Fruit fly (Drosophila melanogaster): ENCODE measurements around the gene CG33080.

CG33080 gene

dm6 chrX:5671537-5672029 is 46.0 kb downstream of the CG33080 start, which contains the start of gene Rab18 (continued):
- TF ChIP-seq fu2 (GFP tag; optimal IDR thresholded peaks at IDR 0.05): peak; percentile 20
- no peak for TF ChIP-seq CG2889 (GFP tag; IDR thresholded peaks at IDR 0.05)
- TF ChIP-seq Xrp1 (GFP tag; IDR thresholded peaks at IDR 0.05): no peak
- TF ChIP-seq CG18011 (GFP tag; optimal IDR thresholded peaks at IDR 0.05): no peak
- peak; percentile 26 for TF ChIP-seq Dip3 (GFP tag; optimal IDR thresholded peaks at IDR 0.05)
- no peak for TF ChIP-seq CG3065 (GFP tag; optimal IDR thresholded peaks at IDR 0.05)
- no peak for TF ChIP-seq Fer1 (GFP tag; optimal IDR thresholded peaks at IDR 0.05)
- no peak for TF ChIP-seq CG1792 (GFP tag; optimal IDR thresholded peaks at IDR 0.05)
- TF ChIP-seq chm (GFP tag; IDR thresholded peaks at IDR 0.05): 0 out of 2 replicates have a peak, but pooled peaks have one; percentile 12
- peak; percentile 43 for TF ChIP-seq YL-1 (GFP tag; optimal IDR thresholded peaks at IDR 0.05)
- TF ChIP-seq MESR4 (GFP tag; optimal IDR thresholded peaks at IDR 0.05): peak; percentile 83
- no peak for TF ChIP-seq Bteb2 (GFP tag; optimal IDR thresholded peaks at IDR 0.05)
- peak; percentile 52; the same call in 1 of the 3 replicates for TF ChIP-seq zfh1 (GFP tag; IDR thresholded peaks at IDR 0.05)
- TF ChIP-seq Dad (GFP tag; optimal IDR thresholded peaks at IDR 0.05): peak; percentile 13
- TF ChIP-seq bbx (GFP tag; IDR thresholded peaks at IDR 0.05; ENCODE audit: partially characterized antibody): peak; percentile 57
- TF ChIP-seq CG9876 (GFP tag; optimal IDR thresholded peaks at IDR 0.05): peak; percentile 44
- 0 out of 3 replicates have a peak, but pooled peaks have one; percentile 40 for TF ChIP-seq CG14860 (GFP tag; IDR thresholded peaks at IDR 0.05; ENCODE audit: partially characterized antibody)
- TF ChIP-seq CG14667 (GFP tag; IDR thresholded peaks at IDR 0.05): peak; percentile 43; the same call in 1 of the 2 replicates
- TF ChIP-seq row (GFP tag; IDR thresholded peaks at IDR 0.05): peak; percentile 86
- TF ChIP-seq HLHmδ (GFP tag; optimal IDR thresholded peaks at IDR 0.05): peak; percentile 14
- peak; percentile 46 for TF ChIP-seq CG2120 (GFP tag; optimal IDR thresholded peaks at IDR 0.05)
- TF ChIP-seq lov (optimal IDR thresholded peaks at IDR 0.05): no peak
- TF ChIP-seq lov (GFP tag; IDR thresholded peaks at IDR 0.05): no peak
- TF ChIP-seq chn (GFP tag; optimal IDR thresholded peaks at IDR 0.05): peak; percentile 2
- TF ChIP-seq HLH54F (GFP tag; optimal IDR thresholded peaks at IDR 0.05): peak; percentile 46
- TF ChIP-seq CG9437 (GFP tag; optimal IDR thresholded peaks at IDR 0.05): no peak
- TF ChIP-seq dpn (GFP tag; optimal IDR thresholded peaks at IDR 0.05): peak; percentile 3 to 35
- no peak for TF ChIP-seq her (GFP tag; optimal IDR thresholded peaks at IDR 0.05)
- no peak for TF ChIP-seq otp (GFP tag; IDR thresholded peaks at IDR 0.05)
- peak; percentile 23; the same call in 1 of the 2 replicates for TF ChIP-seq CG11085 (GFP tag; IDR thresholded peaks at IDR 0.05)
- TF ChIP-seq CG31365 (tag; optimal IDR thresholded peaks at IDR 0.05): no peak
- TF ChIP-seq tin (GFP tag; optimal IDR thresholded peaks at IDR 0.05): peak; percentile 45
- TF ChIP-seq CG8359 (GFP tag; optimal IDR thresholded peaks at IDR 0.05; ENCODE audit: borderline replicate concordance): no peak
- TF ChIP-seq CG17361 (GFP tag; IDR thresholded peaks at IDR 0.05): peak; percentile 9; the same call in 1 of the 3 replicates
- TF ChIP-seq CG4617 (GFP tag; optimal IDR thresholded peaks at IDR 0.05; ENCODE audit: borderline replicate concordance): peak; percentile 3
- TF ChIP-seq CG33557 (GFP tag; optimal IDR thresholded peaks at IDR 0.05): no peak
- TF ChIP-seq CG14965 (GFP tag; optimal IDR thresholded peaks at IDR 0.05; ENCODE audit: borderline replicate concordance): no peak
- peak; percentile 26 for TF ChIP-seq CG1647 (GFP tag; optimal IDR thresholded peaks at IDR 0.05)
- peak; percentile 27 for TF ChIP-seq Hsf (GFP tag; optimal IDR thresholded peaks at IDR 0.05)
- peak; percentile 82 for TF ChIP-seq sens (GFP tag)
- no peak for TF ChIP-seq CG6254 (GFP tag; optimal IDR thresholded peaks at IDR 0.05)
- TF ChIP-seq unpg (GFP tag; optimal IDR thresholded peaks at IDR 0.05): no peak
- TF ChIP-seq al (GFP tag; IDR thresholded peaks at IDR 0.05): peak; percentile 32; the same call in 1 of the 2 replicates
- peak; percentile 16 for TF ChIP-seq sug (tag; optimal IDR thresholded peaks at IDR 0.05)
- TF ChIP-seq ci (GFP tag; IDR thresholded peaks at IDR 0.05): 0 out of 3 replicates have a peak, but pooled peaks have one; percentile 34
- peak; percentile 27 for TF ChIP-seq pum (GFP tag; optimal IDR thresholded peaks at IDR 0.05)
- peak in 1 of 2 experiments; percentile 21 for TF ChIP-seq Hr51 (GFP tag; optimal IDR thresholded peaks at IDR 0.05)
- peak; percentile 25 for TF ChIP-seq CG5180 (GFP tag; optimal IDR thresholded peaks at IDR 0.05)
- peak; percentile 34 for TF ChIP-seq CG12155 (GFP tag; optimal IDR thresholded peaks at IDR 0.05)
- peak; percentile 36 for TF ChIP-seq Lhr (GFP tag; optimal IDR thresholded peaks at IDR 0.05)

All from whole organism, embryonic.